Worm (Caenorhabditis elegans): Measurements from ENCODE around the gene C13A2.3.

ce11 chrV:7332253-7332652 lies 50.1 kb downstream of the C13A2.3 start, which contains the start of gene F10G2.1:
- TF ChIP-seq aly-1 (tag; optimal IDR thresholded peaks at IDR 0.05) (no peak), tra-4 (tag; optimal IDR thresholded peaks at IDR 0.05) (no peak), flt-1 (GFP tag; IDR thresholded peaks at IDR 0.05) (no peak), ama-1 (optimal IDR thresholded peaks at IDR 0.05) (no peak), ets-7 (tag; optimal IDR thresholded peaks at IDR 0.05) (no peak), F13C5.2 (tag; optimal IDR thresholded peaks at IDR 0.05) (no peak)
